Worm (Caenorhabditis elegans) whole organism, L3 larva: Measurements from ENCODE around the gene K03B8.14.

Experiments
- ceh-16 ChIP-seq: sonication (generic microtip); optimal IDR thresholded peaks from 2 replicates; lab custom pipeline; 2017; ENCODE audit warnings: missing biosample characterization, missing genetic modification characterization
- egl-27 ChIP-seq: sonication (generic microtip); optimal IDR thresholded peaks from 4 replicates; lab custom pipeline; 2017; ENCODE audit warnings: missing biosample characterization, missing genetic modification reagents, missing genetic modification characterization
- jun-1 ChIP-seq: fragments of 150-350 bp; optimal IDR thresholded peaks from 2 replicates; lab custom pipeline; 2014; ENCODE audit warnings: missing biosample characterization, missing genetic modification reagents, missing genetic modification characterization
- mml-1 ChIP-seq: fragments of 150-350 bp; sonication (generic microtip); optimal IDR thresholded peaks from 3 replicates; lab custom pipeline; 2014; ENCODE audit warnings: missing biosample characterization, missing genetic modification characterization
- nhr-25 ChIP-seq: sonication (generic microtip); optimal IDR thresholded peaks from 2 replicates; lab custom pipeline; 2017; ENCODE audit warnings: missing biosample characterization, missing genetic modification characterization
- nhr-76 ChIP-seq: fragments of 150-350 bp; sonication (generic microtip); optimal IDR thresholded peaks from 5 replicates; lab custom pipeline; 2014; ENCODE audit warnings: missing biosample characterization, missing genetic modification characterization
- pha-4 ChIP-seq: fragments of 150-350 bp; optimal IDR thresholded peaks from 2 replicates; lab custom pipeline; 2014; ENCODE audit warnings: missing biosample characterization, missing genetic modification reagents, missing genetic modification characterization
- snpc-4 ChIP-seq: fragments of 150-350 bp; optimal IDR thresholded peaks from 2 replicates; lab custom pipeline; 2014; ENCODE audit warnings: missing biosample characterization, missing genetic modification characterization

- TF ChIP-seq ceh-16 (tag; lab: Kevin White, UChicago) (no peak), mml-1 (tag; lab: Kevin White, UChicago) (no peak), pha-4 (tag; lab: Kevin White, UChicago) (no peak), nhr-25 (tag; lab: Kevin White, UChicago) (no peak), nhr-76 (tag; lab: Kevin White, UChicago) (no peak), jun-1 (no peak), egl-27 (no peak), snpc-4 (tag; lab: Kevin White, UChicago) (no peak)
Measured at ce11 chrV:11392020-11392419, 1.7 kb downstream of the K03B8.14 start, which contains the start of gene nas-16.
